Worm (Caenorhabditis elegans): ENCODE data around the gene hlh-15.

The hlh-15 gene

ce11 chrX:2432459-2432858 is 19.3 kb upstream of the hlh-15 start (continued):
- TF ChIP-seq D1046.2 (GFP tag; IDR thresholded peaks at IDR 0.05) (no peak), nhr-77 (tag; optimal IDR thresholded peaks at IDR 0.05) (peak; percentile 23), Y48G9A.11 (GFP tag; IDR thresholded peaks at IDR 0.05) (no peak), unc-62 (GFP tag; optimal IDR thresholded peaks at IDR 0.05 in 1 of 2) (no peak), unc-62 (tag; optimal IDR thresholded peaks at IDR 0.05) (no peak), saeg-2 (GFP tag; IDR thresholded peaks at IDR 0.05) (peak; percentile 7; the same call in 1 of the 2 replicates)

ce11 chrX:2430317-2430716 is 17.1 kb upstream of the hlh-15 start:
- TF ChIP-seq ces-1 (GFP tag; optimal IDR thresholded peaks at IDR 0.05) (no peak), ztf-11 (tag; optimal IDR thresholded peaks at IDR 0.05) (no peak), zip-2 (tag; optimal IDR thresholded peaks at IDR 0.05) (no peak), ZK546.5 (tag; optimal IDR thresholded peaks at IDR 0.05) (no peak), unc-62 (GFP tag; optimal IDR thresholded peaks at IDR 0.05 in 1 of 2) (peak in 1 of 2 experiments; percentile 94), unc-62 (tag; optimal IDR thresholded peaks at IDR 0.05) (no peak), spr-1 (tag; optimal IDR thresholded peaks at IDR 0.05) (no peak), Y105C5A.15 (GFP tag; IDR thresholded peaks at IDR 0.05) (no peak)

- TF ChIP-seq aha-1 (tag) (peak; percentile 63), fkh-10 (GFP tag; optimal IDR thresholded peaks at IDR 0.05) (no peak)
Observed at ce11 chrX:2427404-2427803, 14.2 kb upstream of the hlh-15 start, which contains the start of gene gcy-31. gcy-31 (minus strand) TSS chrX:2427504.

ce11 chrX:2426932-2427331 is 13.8 kb upstream of the hlh-15 start:
- TF ChIP-seq lin-39 (tag; optimal IDR thresholded peaks at IDR 0.05) (no peak), saeg-2 (GFP tag; IDR thresholded peaks at IDR 0.05) (no peak), mep-1 (tag; optimal IDR thresholded peaks at IDR 0.05) (no peak), mxl-3 (GFP tag; optimal IDR thresholded peaks at IDR 0.05) (no peak), unc-130 (GFP tag; optimal IDR thresholded peaks at IDR 0.05) (no peak), lin-15B (tag; optimal IDR thresholded peaks at IDR 0.05) (no peak)

- TF ChIP-seq rbr-2 (tag; optimal IDR thresholded peaks at IDR 0.05) (no peak), unc-62 (GFP tag; optimal IDR thresholded peaks at IDR 0.05 in 1 of 2) (peak in 1 of 2 experiments; percentile 92), unc-62 (tag; optimal IDR thresholded peaks at IDR 0.05) (no peak), hlh-30 (tag; optimal IDR thresholded peaks at IDR 0.05; ENCODE audit: insufficient read depth) (peak; percentile 6), dmd-6 (GFP tag; IDR thresholded peaks at IDR 0.05) (peak; percentile 32), nhr-28 (tag; optimal IDR thresholded peaks at IDR 0.05) (peak; percentile 2), lim-7 (GFP tag; IDR thresholded peaks at IDR 0.05) (no peak)
Observed at ce11 chrX:2425284-2425683, 12.1 kb upstream of the hlh-15 start.

- TF ChIP-seq tra-1 (GFP tag; IDR thresholded peaks at IDR 0.05) (peak; percentile 90), mes-2 (tag; optimal IDR thresholded peaks at IDR 0.05; ENCODE audit: poor library complexity, severe bottlenecking) (no peak), mdt-29 (GFP tag; IDR thresholded peaks at IDR 0.05) (no peak; the same call in 1 of the 2 replicates), aha-1 (tag) (peak; percentile 16), ceh-28 (tag; optimal IDR thresholded peaks at IDR 0.05) (no peak), php-3 (GFP tag; IDR thresholded peaks at IDR 0.05) (peak; percentile 11; the same call in 1 of the 2 replicates), ZK546.5 (tag; optimal IDR thresholded peaks at IDR 0.05) (no peak), daf-16 (GFP tag; optimal IDR thresholded peaks at IDR 0.05) (peak in 1 of 2 experiments; percentile 38), daf-16 (tag; optimal IDR thresholded peaks at IDR 0.05) (no peak), tag-97 (GFP tag; IDR thresholded peaks at IDR 0.05) (no peak), hmg-1.1 (GFP tag; IDR thresholded peaks at IDR 0.05) (no peak), hlh-11 (tag; optimal IDR thresholded peaks at IDR 0.05) (peak; percentile 60), sdz-12 (GFP tag; optimal IDR thresholded peaks at IDR 0.05) (no peak), nhr-48 (tag; optimal IDR thresholded peaks at IDR 0.05) (peak; percentile 60), spr-1 (tag; optimal IDR thresholded peaks at IDR 0.05) (no peak), Y105C5A.15 (GFP tag; IDR thresholded peaks at IDR 0.05) (no peak), snpc-1.2 (GFP tag; IDR thresholded peaks at IDR 0.05) (no peak), mdl-1 (tag; optimal IDR thresholded peaks at IDR 0.05) (no peak), F10B5.3 (tag; optimal IDR thresholded peaks at IDR 0.05) (no peak), lin-38 (GFP tag; IDR thresholded peaks at IDR 0.05) (no peak), duxl-1 (tag; optimal IDR thresholded peaks at IDR 0.05; ENCODE audit: poor library complexity) (no peak), zip-11 (GFP tag; IDR thresholded peaks at IDR 0.05) (no peak), dmd-6 (GFP tag; IDR thresholded peaks at IDR 0.05) (peak; percentile 96)
Observed at ce11 chrX:2422123-2422522, 8.9 kb upstream of the hlh-15 start.

Data from whole organism, L4 larva.